Worm (Caenorhabditis elegans) whole organism, young adult: ENCODE measurements around the gene srbc-23.

Experiments
- B0336.3 ChIP-seq: fragments of 200-800 bp; sonication (Bioruptor generic); IDR thresholded peaks from 2 replicates; pipeline ENCODE4 v1.3.6; 2022; ENCODE audit warnings: missing genetic modification characterization, missing compliant biosample characterization
- lin-35 ChIP-seq, 3 experiments: fragments of 150-350 bp in 2 of 3; sonication (generic microtip) in 1 of 3; optimal IDR thresholded peaks; 2 replicates each; lab custom pipeline; 2014 to 2018; ENCODE audit warnings: missing biosample characterization in 3 of 3, missing genetic modification characterization in 3 of 3, missing genetic modification reagents in 3 of 3

ce11 chrV:2150876-2151275 lies 2.5 kb upstream of the srbc-23 start, which contains the start of gene C45H4.13:
- TF ChIP-seq lin-35 (GFP tag; optimal IDR thresholded peaks at IDR 0.05; lab: Kevin White, UChicago) (no peak), B0336.3 (GFP tag; lab: Robert Waterston, UW) (no peak)
